Fruit fly (Drosophila melanogaster): Measurements from ENCODE around the gene CG17234.
A peak's percentile ranks its signal among the peaks of the same experiment; 100 is the strongest.

DNA sequence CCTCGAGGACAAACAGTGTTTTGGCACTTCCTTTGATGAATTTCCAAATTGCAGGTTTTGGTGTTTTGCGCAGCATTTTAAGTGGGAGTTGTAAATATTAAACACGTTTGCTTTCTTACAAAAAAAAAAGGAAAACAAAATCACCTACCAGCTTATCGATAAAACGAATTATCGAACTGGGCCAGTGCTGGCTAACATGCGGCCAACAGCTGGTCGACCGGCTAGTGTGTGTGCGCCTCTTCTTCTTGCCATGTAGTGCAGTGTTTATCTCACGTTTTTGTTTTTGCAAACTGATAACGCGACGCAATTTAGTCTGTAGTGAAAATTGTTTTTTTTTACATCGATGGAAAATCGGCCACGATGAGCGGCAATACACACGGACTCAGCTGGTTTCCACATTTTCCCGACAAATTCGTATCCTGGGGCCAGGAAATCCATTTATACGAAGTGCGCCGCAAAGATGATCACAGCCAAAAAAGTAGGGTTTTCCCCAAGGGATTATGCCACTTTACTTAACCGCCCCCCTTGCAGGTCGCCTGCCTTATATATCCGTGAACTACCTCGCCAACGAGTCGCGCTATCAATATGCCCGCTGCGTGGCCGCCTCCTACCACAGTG is 35.7 kb upstream of the CG17234 start, which contains the start of the genes CG15386, CG42371 and mio:
- TF ChIP-seq Jra (GFP tag; optimal IDR thresholded peaks at IDR 0.05) (no peak), foxo (GFP tag; optimal IDR thresholded peaks at IDR 0.05) (peak in 1 of 2 experiments; percentile 41), woc (GFP tag; optimal IDR thresholded peaks at IDR 0.05) (no peak), Hr83 (GFP tag; optimal IDR thresholded peaks at IDR 0.05; ENCODE audit: poor library complexity, severe bottlenecking) (peak; percentile 83), Mio (GFP tag; optimal IDR thresholded peaks at IDR 0.05) (no peak), Sp1 (GFP tag; optimal IDR thresholded peaks at IDR 0.05) (peak; percentile 32)

Measured in whole organism, wandering third instar larva.